Worm (Caenorhabditis elegans) whole organism, early embryonic: ENCODE data around the gene Y71H2AL.4.

ENCODE experiments used
- ama-1 ChIP-seq: fragments of 150-350 bp; optimal IDR thresholded peaks from 2 replicates; lab custom pipeline; 2014
- flt-1 ChIP-seq: fragments of 200-800 bp; sonication (Bioruptor generic); IDR thresholded peaks from 2 replicates; pipeline ENCODE4 v1.3.6; 2022; ENCODE audit warnings: missing genetic modification characterization, missing compliant biosample characterization

DNA sequence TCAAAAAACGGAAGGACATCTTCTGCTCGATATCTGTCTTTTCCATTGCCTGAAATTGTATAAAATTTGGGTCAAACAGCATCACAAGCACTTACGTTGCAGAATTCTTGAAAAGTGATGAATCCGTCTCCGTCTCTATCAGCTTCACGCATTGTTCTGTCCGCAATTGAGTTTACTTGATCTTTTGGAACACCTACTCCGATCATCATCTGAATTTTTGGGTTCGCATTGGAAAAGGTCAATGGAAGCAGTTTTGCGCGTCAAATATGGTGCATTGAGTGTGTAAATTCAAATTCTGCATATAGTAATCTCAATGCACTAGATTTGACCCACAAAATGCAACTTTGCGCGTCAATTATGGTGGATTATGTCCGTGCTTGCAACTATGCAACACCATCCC, 4.6 kb upstream of the Y71H2AL.4 start:
- TF ChIP-seq flt-1 (GFP tag; lab: Robert Waterston, UW), result no peak
- TF ChIP-seq ama-1 (lab: Kevin White, UChicago), result no peak
